Worm (Caenorhabditis elegans) whole organism, L4/young adult: ENCODE data around the gene ciao-2B.
"Not testable (repeated sequence)": the region's sequence is repeated elsewhere in the genome, so short reads cannot be mapped to it uniquely, and the experiment has no call there.

ENCODE experiments used
- W03F9.2 ChIP-seq: fragments of 150-350 bp; optimal IDR thresholded peaks from 2 replicates; lab custom pipeline; 2014; ENCODE audit warnings: missing biosample characterization, missing genetic modification characterization
- dao-5 ChIP-seq: sonication (generic microtip); optimal IDR thresholded peaks from 2 replicates; lab custom pipeline; 2016; ENCODE audit warnings: missing genotype, missing genetic modification characterization, moderate library complexity, missing compliant biosample characterization
- him-1 ChIP-seq: sonication (generic microtip); optimal IDR thresholded peaks from 2 replicates; lab custom pipeline; 2016; ENCODE audit warnings: missing genotype, missing genetic modification reagents, missing genetic modification characterization, missing compliant biosample characterization

The ciao-2B gene

DNA sequence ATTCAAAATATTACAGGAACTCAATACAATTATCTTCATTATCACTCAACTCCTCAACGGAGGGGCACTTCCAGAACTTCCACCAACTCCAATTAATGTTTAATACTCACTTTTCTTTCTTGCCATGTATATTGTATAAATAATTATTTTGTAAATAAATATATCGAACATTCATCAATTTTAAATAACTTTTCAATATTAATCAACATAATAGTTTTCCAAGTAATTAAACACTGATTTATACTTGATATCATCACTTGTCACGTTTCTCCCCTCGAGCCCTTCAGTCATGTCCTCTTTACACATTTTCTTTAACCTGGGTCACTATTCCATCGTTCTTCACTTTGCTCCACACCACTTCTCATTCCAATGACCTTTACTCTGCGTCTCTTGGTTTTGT, 36.4 kb downstream of the ciao-2B start, which contains the start of gene mig-18:
mig-18 (plus strand) TSS at position 301 of the 400 bp plus-strand sequence.
- TF ChIP-seq W03F9.2 (tag; lab: Kevin White, UChicago) (no peak), him-1 (tag; lab: Kevin White, UChicago) (no peak), dao-5 (tag; lab: Kevin White, UChicago) (no peak)

DNA sequence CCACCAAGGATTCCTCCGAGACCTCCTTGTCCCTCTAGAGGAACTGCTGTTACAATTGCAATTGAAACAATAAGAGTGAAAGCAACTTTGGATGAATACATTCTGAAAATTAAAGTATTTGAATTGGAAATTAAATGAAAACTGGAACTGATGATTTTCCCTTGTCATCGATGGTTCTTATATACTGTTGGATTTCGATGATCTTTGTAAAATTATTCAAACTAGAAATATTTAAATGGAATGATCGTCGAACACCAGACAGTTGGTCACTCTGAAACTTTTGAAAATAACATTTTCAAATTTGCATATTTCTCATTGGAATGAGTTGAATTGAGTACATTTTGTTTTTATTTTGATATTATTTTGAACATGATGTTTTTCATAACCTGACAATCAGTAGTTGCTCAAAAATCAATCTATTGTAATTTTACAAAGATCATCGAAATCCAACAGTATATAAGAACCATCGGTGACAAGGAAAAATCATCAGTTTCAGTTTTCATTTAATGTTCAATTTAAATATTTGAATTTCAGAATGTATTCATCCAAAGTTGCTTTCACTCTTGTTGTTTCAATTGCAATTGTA, 37.6 kb downstream of the ciao-2B start, which contains the start of the genes srlf-9 and srlf-10:
srlf-9 (minus strand) TSS at position 101 of the 586 bp plus-strand sequence.
srlf-10 (plus strand) TSS at position 536 of the 586 bp plus-strand sequence.
- TF ChIP-seq W03F9.2, him-1, dao-5 (tag; lab: Kevin White, UChicago): not testable (repeated sequence)

- no peak for TF ChIP-seq him-1 (tag; lab: Kevin White, UChicago)
- TF ChIP-seq dao-5 (tag; lab: Kevin White, UChicago) = no peak
- TF ChIP-seq W03F9.2 (tag; lab: Kevin White, UChicago) = no peak
Observed at ce11 chrIII:13395262-13395661, 44.1 kb downstream of the ciao-2B start, which contains the start of gene F11F1.1. Gene F11F1.1 (plus strand): TSS chrIII:13395562.

DNA sequence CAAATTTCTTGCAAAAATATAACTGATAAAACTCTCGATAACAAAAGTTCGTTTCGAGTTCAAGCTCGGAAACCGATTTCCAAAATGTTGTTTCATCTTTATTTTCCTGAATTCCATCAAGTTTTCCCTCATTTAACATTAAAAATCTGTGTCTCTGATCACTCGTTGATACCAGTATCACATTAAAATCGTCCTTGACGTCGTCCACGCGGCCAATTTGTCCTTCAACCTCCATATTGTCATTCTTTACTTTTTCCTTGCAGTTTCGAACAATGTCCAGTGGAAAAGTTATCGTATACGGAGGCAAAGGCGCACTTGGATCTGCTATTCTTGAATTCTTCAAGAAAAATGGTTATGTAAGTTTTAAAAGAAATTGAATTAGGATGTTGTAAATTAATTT, 45.7 kb downstream of the ciao-2B start, which contains the start of gene qdpr-1:
qdpr-1 (plus strand) TSS at position 264 of the 400 bp plus-strand sequence.
- TF ChIP-seq W03F9.2 (tag; lab: Kevin White, UChicago) (no peak), him-1 (tag; lab: Kevin White, UChicago) (no peak), dao-5 (tag; lab: Kevin White, UChicago) (no peak)

DNA sequence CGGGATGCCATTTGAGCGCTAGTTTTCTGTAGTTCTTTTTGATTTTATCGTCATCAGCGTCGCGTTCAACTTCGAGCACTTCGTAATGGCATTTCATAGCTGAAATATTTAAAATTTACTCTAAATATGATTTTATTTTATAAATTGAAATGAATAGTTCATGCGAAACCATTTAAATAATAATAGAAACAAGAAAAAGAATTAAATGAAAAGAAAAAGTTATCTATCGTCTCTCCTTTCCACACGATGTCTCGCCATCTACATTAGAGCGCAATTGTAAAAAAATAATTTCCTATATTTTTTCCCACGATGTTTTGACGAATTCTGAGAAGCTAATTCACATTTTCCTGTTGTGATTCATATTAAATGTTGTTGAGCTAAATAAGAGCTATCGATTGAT, 46.1 kb downstream of the ciao-2B start, which contains the start of gene dnj-17:
dnj-17 (minus strand) TSS at position 101 of the 400 bp plus-strand sequence.
- TF ChIP-seq W03F9.2 (tag; lab: Kevin White, UChicago) = no peak
- no peak for TF ChIP-seq dao-5 (tag; lab: Kevin White, UChicago)
- TF ChIP-seq him-1 (tag; lab: Kevin White, UChicago) = no peak

ce11 chrIII:13390789-13391188, 48.6 kb downstream of the ciao-2B start:
- no peak for TF ChIP-seq dao-5 (tag; lab: Kevin White, UChicago)
- no peak for TF ChIP-seq W03F9.2 (tag; lab: Kevin White, UChicago)
- TF ChIP-seq him-1 (tag; lab: Kevin White, UChicago) = no peak

DNA sequence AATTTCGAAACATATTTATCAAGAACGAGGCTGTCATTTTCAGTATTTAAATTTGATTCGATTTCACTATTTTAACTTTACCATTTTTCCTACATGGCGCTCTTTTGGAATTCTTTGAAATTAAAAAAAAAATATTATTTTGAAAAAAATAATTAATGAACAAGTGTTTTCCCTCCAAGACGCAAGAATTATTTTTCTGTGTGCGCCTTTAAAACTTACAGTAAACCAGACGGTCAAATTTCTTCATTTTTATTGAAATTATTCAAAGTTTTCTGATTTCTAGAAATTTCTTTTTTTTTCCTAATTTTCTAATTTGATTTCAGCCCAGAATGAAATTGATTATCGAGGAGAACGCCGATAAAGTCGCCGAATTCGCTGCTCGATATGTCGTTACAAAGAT, 50.3 kb downstream of the ciao-2B start, which contains the start of gene T03F6.3:
T03F6.3 (plus strand) TSS at position 318 of the 400 bp plus-strand sequence.
- TF ChIP-seq W03F9.2 (tag; lab: Kevin White, UChicago) (no peak), him-1 (tag; lab: Kevin White, UChicago) (no peak), dao-5 (tag; lab: Kevin White, UChicago) (no peak)

DNA sequence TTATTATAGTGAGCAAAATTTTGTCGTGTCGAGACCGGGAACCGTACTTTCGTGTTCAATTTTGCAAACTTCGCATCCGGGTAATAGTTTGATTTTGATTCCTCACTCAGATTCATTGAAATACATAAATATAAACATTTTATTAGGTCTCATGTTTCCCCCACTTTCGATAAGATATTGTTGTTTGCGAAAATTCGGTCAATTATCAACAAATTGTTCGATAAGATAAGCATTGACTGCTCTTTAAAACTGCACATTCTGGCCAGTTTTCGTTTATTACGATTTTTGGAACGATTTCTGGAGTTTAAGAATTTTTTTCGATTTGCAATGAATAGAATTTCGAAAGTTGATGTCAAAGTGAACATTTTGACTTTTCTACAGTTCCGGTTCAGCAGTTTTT, 50.7 kb downstream of the ciao-2B start:
- TF ChIP-seq W03F9.2 (tag; lab: Kevin White, UChicago) = no peak
- no peak for TF ChIP-seq him-1 (tag; lab: Kevin White, UChicago)
- no peak for TF ChIP-seq dao-5 (tag; lab: Kevin White, UChicago)
